Fruit fly (Drosophila melanogaster): ENCODE results near the gene dnc.
A peak's percentile ranks its signal among the peaks of the same experiment; 100 is the strongest.

DNA sequence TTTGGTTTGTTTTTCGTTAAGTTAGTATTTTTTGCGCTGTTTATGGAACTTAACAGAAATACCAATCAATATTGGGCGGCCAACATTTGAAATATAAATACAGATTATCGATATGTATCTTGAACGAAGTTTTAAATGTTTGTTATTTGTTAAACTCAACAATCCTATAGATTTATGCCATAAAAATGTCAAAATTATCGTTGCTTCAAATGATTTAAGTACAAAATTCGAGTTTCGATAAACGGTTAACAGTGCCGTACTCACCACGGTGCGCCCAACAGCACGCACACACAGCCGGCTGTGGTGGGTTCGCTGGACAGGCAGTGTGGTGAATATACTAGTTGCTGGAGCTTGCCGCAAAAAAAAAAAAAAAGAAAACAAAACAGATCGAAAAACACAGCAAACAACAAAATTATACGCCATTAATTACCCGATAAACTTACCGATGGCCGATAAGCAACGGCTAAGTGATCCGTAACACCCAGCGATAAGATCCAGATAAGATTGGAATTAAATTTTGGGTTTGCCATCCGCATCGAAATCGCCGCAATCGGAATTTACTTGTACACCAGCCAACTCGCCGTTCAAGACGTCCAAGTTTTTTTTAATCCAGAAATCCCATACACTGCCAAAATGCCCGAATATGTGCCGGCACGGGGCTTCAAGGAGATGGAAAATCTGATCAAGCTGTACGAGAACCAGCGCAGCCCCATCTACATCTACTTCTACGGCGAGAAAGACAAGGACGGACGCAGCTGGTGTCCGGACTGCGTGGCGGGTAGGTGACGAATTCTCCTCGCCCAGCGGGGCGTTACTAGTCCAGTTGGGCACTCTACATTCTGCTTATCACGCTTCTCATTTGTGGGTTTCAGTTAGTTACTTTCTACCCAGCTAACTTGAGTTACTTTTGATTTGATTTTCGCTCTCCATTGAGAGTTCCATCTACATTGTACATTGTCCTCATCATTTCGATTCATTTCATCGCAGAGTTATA is 1.1 kb upstream of the dnc start, which contains the start of gene CG3939:
- TF ChIP-seq CG8478 (optimal IDR thresholded peaks at IDR 0.05) (no peak), CTCF (optimal IDR thresholded peaks at IDR 0.05) (peak in 1 of 2 experiments; percentile 15)

Data from S2 (cell line).